Worm (Caenorhabditis elegans) whole organism, L4/young adult: ENCODE data around the gene srsx-15.

Experiments
- W03F9.2 ChIP-seq: fragments of 150-350 bp; optimal IDR thresholded peaks from 2 replicates; lab custom pipeline; 2014; ENCODE audit warnings: missing biosample characterization, missing genetic modification characterization
- dao-5 ChIP-seq: sonication (generic microtip); optimal IDR thresholded peaks from 2 replicates; lab custom pipeline; 2016; ENCODE audit warnings: missing genotype, missing genetic modification characterization, moderate library complexity, missing compliant biosample characterization
- him-1 ChIP-seq: sonication (generic microtip); optimal IDR thresholded peaks from 2 replicates; lab custom pipeline; 2016; ENCODE audit warnings: missing genotype, missing genetic modification reagents, missing genetic modification characterization, missing compliant biosample characterization

DNA sequence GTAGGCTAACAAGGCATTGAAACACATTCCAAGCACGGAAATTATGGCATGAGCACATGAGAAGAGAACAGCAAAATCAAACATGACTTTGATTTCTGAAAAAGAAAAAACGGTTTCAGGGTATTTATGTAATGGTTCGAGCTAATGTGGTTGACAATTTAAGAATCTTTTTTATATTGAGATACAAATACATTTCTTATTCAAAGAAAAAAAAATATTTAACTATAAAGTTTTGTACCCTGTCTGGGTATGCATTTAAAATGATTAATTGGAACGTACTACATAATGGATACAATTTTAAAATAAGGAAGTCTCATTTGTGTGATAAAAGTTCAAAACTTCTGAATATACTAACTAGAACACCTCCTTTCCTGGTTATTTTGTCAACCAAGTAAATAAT is 6.5 kb upstream of the srsx-15 start, which contains the start of gene srd-12:
- no peak for TF ChIP-seq him-1 (tag; lab: Kevin White, UChicago)
- TF ChIP-seq dao-5, result no peak
- no peak for TF ChIP-seq W03F9.2 (tag; lab: Kevin White, UChicago)
